Worm (Caenorhabditis elegans) whole organism, L3 larva: ENCODE results near the gene rbx-1.
A peak's percentile ranks its signal among the peaks of the same experiment; 100 is the strongest.

Experiments used
- ZK546.5 ChIP-seq: sonication (generic microtip); optimal IDR thresholded peaks from 2 replicates; lab custom pipeline; 2017; ENCODE audit warnings: missing biosample characterization, missing genetic modification characterization
- aly-2 ChIP-seq: fragments of 150-350 bp; optimal IDR thresholded peaks from 2 replicates; lab custom pipeline; 2014; ENCODE audit warnings: missing biosample characterization, missing genetic modification characterization
- ama-1 ChIP-seq: fragments of 150-350 bp; optimal IDR thresholded peaks from 2 replicates; lab custom pipeline; 2018
- ceh-16 ChIP-seq: sonication (generic microtip); optimal IDR thresholded peaks from 2 replicates; lab custom pipeline; 2017; ENCODE audit warnings: missing biosample characterization, missing genetic modification characterization
- ceh-82 ChIP-seq: fragments of 150-350 bp; optimal IDR thresholded peaks from 2 replicates; lab custom pipeline; 2014; ENCODE audit warnings: missing biosample characterization, missing genetic modification characterization
- ceh-9 ChIP-seq: sonication (generic microtip); optimal IDR thresholded peaks from 2 replicates; lab custom pipeline; 2018; ENCODE audit warnings: missing biosample characterization, missing genetic modification characterization
- egl-5 ChIP-seq: fragments of 150-350 bp; optimal IDR thresholded peaks from 2 replicates; lab custom pipeline; 2017; ENCODE audit warnings: missing biosample characterization, missing genetic modification reagents, missing genetic modification characterization, inconsistent platforms
- elt-1 ChIP-seq: fragments of 150-350 bp; optimal IDR thresholded peaks from 2 replicates; lab custom pipeline; 2014; ENCODE audit warnings: missing biosample characterization, missing genetic modification characterization
- elt-2 ChIP-seq: sonication (generic microtip); optimal IDR thresholded peaks from 2 replicates; lab custom pipeline; 2016; ENCODE audit warnings: missing genetic modification reagents, mild to moderate bottlenecking, missing genetic modification characterization, missing compliant biosample characterization
- elt-3 ChIP-seq, 3 experiments: fragments of 150-350 bp in 1 of 3; sonication (generic microtip) in 2 of 3; optimal IDR thresholded peaks; 2 replicates in 2 of 3; 4 replicates in 1 of 3; lab custom pipeline; 2014 to 2017; ENCODE audit warnings: missing biosample characterization in 3 of 3, missing genetic modification characterization in 3 of 3
- fos-1 ChIP-seq: fragments of 150-350 bp; optimal IDR thresholded peaks from 2 replicates; lab custom pipeline; 2014; ENCODE audit warnings: missing biosample characterization, missing genetic modification characterization
- lin-15B ChIP-seq: fragments of 150-350 bp; optimal IDR thresholded peaks from 2 replicates; lab custom pipeline; 2014; ENCODE audit warnings: missing biosample characterization, missing genetic modification characterization
- lin-39 ChIP-seq: fragments of 150-350 bp; optimal IDR thresholded peaks from 2 replicates; lab custom pipeline; 2018; ENCODE audit warnings: missing biosample characterization, missing genetic modification reagents, missing genetic modification characterization
- lsy-12 ChIP-seq: sonication (generic microtip); optimal IDR thresholded peaks from 2 replicates; lab custom pipeline; 2016; ENCODE audit warnings: mild to moderate bottlenecking, missing genetic modification characterization, missing compliant biosample characterization
- mml-1 ChIP-seq: fragments of 150-350 bp; sonication (generic microtip); optimal IDR thresholded peaks from 3 replicates; lab custom pipeline; 2014; ENCODE audit warnings: missing biosample characterization, missing genetic modification characterization
- nfya-1 ChIP-seq: sonication (generic microtip); optimal IDR thresholded peaks from 2 replicates; lab custom pipeline; 2017; ENCODE audit warnings: missing genetic modification characterization, mild to moderate bottlenecking, missing compliant biosample characterization, antibody characterized with exemption, moderate library complexity; ENCODE audit not compliant: insufficient read depth
- nhr-11 ChIP-seq: fragments of 150-350 bp; optimal IDR thresholded peaks from 2 replicates; lab custom pipeline; 2014; ENCODE audit warnings: missing biosample characterization, missing genetic modification characterization
- nhr-12 ChIP-seq: fragments of 150-350 bp; optimal IDR thresholded peaks from 2 replicates; lab custom pipeline; 2014; ENCODE audit warnings: missing biosample characterization, missing genetic modification characterization
- nhr-23 ChIP-seq: fragments of 150-350 bp; optimal IDR thresholded peaks from 2 replicates; lab custom pipeline; 2014; ENCODE audit warnings: missing biosample characterization, missing genetic modification reagents, missing genetic modification characterization
- nhr-25 ChIP-seq: sonication (generic microtip); optimal IDR thresholded peaks from 2 replicates; lab custom pipeline; 2017; ENCODE audit warnings: missing biosample characterization, missing genetic modification characterization
- nhr-43 ChIP-seq: sonication (generic microtip); optimal IDR thresholded peaks from 2 replicates; lab custom pipeline; 2016; ENCODE audit warnings: mild to moderate bottlenecking, missing genetic modification characterization, missing compliant biosample characterization; ENCODE audit not compliant: poor library complexity, severe bottlenecking
- nhr-76 ChIP-seq: fragments of 150-350 bp; sonication (generic microtip); optimal IDR thresholded peaks from 5 replicates; lab custom pipeline; 2014; ENCODE audit warnings: missing biosample characterization, missing genetic modification characterization
- nhr-77 ChIP-seq: fragments of 150-350 bp; optimal IDR thresholded peaks from 2 replicates; lab custom pipeline; 2014; ENCODE audit warnings: missing biosample characterization, missing genetic modification characterization
- pha-4 ChIP-seq: fragments of 150-350 bp; optimal IDR thresholded peaks from 2 replicates; lab custom pipeline; 2014; ENCODE audit warnings: missing biosample characterization, missing genetic modification reagents, missing genetic modification characterization
- pqm-1 ChIP-seq: fragments of 150-350 bp; optimal IDR thresholded peaks from 2 replicates; lab custom pipeline; 2017; ENCODE audit warnings: missing biosample characterization, missing genetic modification characterization, inconsistent platforms
- skn-1 ChIP-seq: fragments of 150-350 bp; optimal IDR thresholded peaks from 2 replicates; lab custom pipeline; 2014; ENCODE audit warnings: missing biosample characterization, missing genetic modification characterization
- snpc-4 ChIP-seq: fragments of 150-350 bp; optimal IDR thresholded peaks from 2 replicates; lab custom pipeline; 2014; ENCODE audit warnings: missing biosample characterization, missing genetic modification characterization
- tbx-2 ChIP-seq: sonication (generic microtip); optimal IDR thresholded peaks from 2 replicates; lab custom pipeline; 2016; ENCODE audit warnings: mild to moderate bottlenecking, missing genetic modification characterization, missing compliant biosample characterization
- ztf-11 ChIP-seq: fragments of 150-350 bp; optimal IDR thresholded peaks from 2 replicates; lab custom pipeline; 2014; ENCODE audit warnings: missing biosample characterization, missing genetic modification characterization

rbx-1 gene

DNA sequence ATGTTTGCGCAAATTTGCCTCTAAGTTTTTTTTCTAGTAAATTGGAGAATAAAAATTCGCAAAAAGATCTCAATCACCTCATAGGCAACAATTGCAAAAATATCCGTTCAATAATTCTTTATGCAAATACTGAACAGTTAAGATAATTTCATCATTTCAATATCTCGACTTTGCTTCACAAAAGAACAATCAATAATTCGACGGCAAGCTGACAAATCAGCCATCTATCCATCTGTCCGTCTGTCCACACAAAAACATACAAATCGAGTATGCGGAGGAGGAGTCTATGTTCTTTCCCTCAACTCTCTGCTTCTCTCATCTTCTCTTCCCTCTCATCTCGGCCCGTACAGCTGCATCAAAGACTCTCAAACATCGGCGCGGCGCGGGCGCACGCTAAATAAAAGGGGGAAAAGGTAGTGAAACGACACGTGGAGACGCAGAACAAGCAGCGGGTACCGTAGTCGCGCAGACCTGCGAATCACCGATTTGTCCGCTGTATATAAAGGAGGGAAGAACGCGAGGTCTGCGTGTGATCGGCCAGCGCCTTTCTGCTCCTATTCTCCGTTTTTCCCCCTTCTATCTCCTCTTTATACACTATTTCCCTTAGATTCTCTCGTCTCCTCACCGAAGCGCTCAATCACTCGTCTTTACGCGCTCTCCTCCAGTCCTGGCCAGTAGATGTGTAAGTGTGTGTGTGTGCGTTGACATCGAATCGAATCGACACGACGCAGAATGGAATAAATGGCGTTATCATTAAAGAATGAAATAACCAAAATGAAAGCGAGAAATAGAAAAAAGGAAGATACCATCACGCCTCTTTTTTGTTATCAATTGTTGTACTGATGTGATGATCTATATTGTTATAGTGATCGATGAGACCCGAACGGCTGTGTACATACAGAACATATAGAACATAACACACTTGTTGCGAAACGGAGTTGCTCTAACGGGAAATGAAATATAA lies 40.7 kb upstream of the rbx-1 start (continued):
- TF ChIP-seq pqm-1 (tag; lab: Kevin White, UChicago): peak; percentile 90
- no peak for TF ChIP-seq nhr-76 (tag; lab: Kevin White, UChicago)
- no peak for TF ChIP-seq ceh-9 (tag; lab: Kevin White, UChicago)
- TF ChIP-seq pha-4: peak; percentile 82
- TF ChIP-seq ZK546.5: peak; percentile 70
- peak; percentile 93 for TF ChIP-seq nhr-25
- TF ChIP-seq, all 47 proteins: peak for 35

DNA sequence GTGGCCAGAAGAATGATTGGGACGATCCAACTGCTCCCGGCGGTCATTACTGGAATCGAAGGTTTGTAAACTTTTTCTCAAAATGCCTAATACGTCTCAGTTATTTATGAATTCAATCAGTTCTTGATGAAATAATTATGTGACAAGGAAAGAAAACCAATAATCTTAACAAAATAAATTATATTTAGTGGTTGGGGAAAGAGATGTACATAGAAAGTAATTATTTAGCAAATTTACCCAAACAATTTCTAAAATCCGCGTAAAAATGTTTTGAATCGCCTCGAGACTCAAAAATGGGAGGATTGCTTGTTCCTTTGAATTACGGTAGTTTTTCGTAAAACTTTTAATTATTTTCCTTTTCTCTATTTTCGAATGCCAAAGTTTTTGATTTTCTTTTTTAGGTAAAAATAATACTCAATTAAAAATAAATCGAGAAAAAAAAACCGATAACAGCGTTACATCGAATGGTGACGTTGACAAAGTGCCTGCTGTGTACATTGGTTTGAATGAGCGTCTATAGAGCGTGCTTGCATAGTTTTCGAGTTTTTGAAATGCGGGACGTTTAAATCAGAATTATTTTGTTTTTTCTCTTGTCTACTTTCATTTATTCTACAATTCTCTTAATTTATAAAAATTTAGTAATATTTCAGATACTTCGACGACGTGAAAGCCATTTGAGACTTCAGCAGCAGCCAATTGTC lies 39.3 kb upstream of the rbx-1 start, which contains the start of the genes aagr-3 and drap-1:
Gene aagr-3, minus strand, starts transcription at position 51 of the 701 bp plus-strand sequence.
Gene drap-1, plus strand, starts transcription at position 645 of the 701 bp plus-strand sequence.
- TF ChIP-seq ztf-11 (tag; lab: Kevin White, UChicago) (no peak), nhr-23 (tag; lab: Kevin White, UChicago) (peak; percentile 55), pqm-1 (tag; lab: Kevin White, UChicago) (peak; percentile 63), lin-15B (peak; percentile 71), skn-1 (peak; percentile 61), egl-5 (tag; lab: Kevin White, UChicago) (peak; percentile 67), pha-4 (peak; percentile 96), ama-1 (lab: Kevin White, UChicago) (peak; percentile 14), ZK546.5 (no peak), lin-39 (tag; lab: Kevin White, UChicago) (peak; percentile 81), nfya-1 (peak; percentile 88), snpc-4 (peak; percentile 44), elt-3 (tag; optimal IDR thresholded peaks at IDR 0.05; lab: Kevin White, UChicago) (no peak), elt-2 (tag; lab: Kevin White, UChicago) (peak; percentile 68)

DNA sequence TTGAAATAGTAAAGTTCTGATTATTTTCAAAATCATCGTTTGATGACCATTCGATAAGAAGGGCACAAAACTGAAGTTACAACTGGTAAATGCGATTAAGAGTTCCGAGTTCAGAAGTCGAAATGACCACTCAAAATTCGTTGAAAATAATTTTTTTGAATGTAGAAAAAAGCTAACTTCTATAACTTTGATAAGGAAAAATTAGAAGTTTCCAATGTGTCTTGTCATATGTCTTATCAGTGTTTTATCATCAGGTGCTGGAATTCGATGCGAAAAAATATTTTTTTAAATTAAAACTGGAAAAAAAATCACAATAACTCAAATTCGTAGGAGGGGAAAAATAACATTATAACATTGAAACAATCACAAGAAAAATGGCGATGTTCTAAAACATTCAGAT lies 35.4 kb upstream of the rbx-1 start:
- no peak for TF ChIP-seq aly-2 (tag; lab: Kevin White, UChicago)
- peak; percentile 66 for TF ChIP-seq elt-2 (tag; lab: Kevin White, UChicago)
- peak; percentile 20 for TF ChIP-seq pha-4
- TF ChIP-seq pqm-1 (tag; lab: Kevin White, UChicago): peak; percentile 7
- TF ChIP-seq snpc-4: no peak
- TF ChIP-seq tbx-2 (tag; lab: Kevin White, UChicago): no peak
- TF ChIP-seq ceh-82: no peak
- no peak for TF ChIP-seq elt-1
- TF ChIP-seq nhr-77: no peak
- TF ChIP-seq nhr-43: no peak
- no peak for TF ChIP-seq nhr-76 (tag; lab: Kevin White, UChicago)
- no peak for TF ChIP-seq ceh-16
- TF ChIP-seq, all 47 proteins: peak for 3

DNA sequence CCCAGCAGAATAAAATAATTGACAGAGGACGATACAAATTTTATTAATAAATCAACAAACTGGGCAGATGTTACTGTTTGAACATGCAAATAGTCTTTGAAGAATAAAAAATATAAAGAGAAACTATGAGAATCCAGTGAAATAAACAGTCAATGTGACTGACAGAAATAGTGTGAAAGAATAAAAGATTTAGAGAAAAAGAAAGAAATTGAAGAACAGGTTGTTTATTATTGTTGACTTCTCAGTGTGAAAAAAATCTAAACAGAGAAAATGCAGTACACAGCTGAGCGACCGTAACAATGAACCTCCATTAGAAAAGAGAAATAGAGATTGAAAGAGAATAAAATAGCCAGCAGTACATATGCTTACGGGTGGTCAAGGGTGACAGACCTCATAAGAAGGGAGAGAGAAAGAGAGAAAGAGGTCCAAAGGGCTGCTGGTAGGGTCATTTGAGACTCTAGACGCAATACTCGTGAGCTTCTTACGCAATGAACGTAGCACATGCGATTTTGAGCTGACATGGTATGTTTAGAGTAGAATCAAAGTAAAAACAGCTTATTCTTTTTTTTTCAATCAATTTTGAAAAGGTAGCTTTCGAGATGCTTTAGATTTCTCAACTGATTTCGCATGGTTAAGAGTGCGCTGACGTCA lies 33.8 kb upstream of the rbx-1 start, which contains the start of gene slcr-46.3:
Gene slcr-46.3, minus strand, starts transcription at position 86 of the 651 bp plus-strand sequence.
- TF ChIP-seq mml-1 (tag; lab: Kevin White, UChicago) (no peak), pha-4 (peak; percentile 89)

DNA sequence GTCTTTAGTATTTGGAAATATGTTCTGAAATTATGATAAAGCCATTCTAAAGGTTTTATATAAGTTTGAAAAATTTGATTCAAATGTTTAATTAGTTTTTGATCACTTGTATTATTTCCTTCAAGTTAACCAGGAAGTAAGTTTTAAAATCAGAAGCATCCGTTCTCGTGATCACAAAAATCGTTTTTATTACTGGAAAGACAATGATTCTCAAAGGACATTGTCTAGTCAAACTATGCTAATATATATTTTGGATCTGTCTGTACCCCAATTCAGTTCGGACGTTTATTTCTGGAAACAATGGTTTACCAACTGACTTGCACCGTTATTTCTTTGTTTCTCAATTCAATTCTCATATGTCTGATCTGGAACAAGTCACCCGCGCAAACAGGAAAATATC lies 26.1 kb upstream of the rbx-1 start, which contains the start of gene str-188:
Gene str-188, plus strand, starts transcription at position 301 of the 400 bp plus-strand sequence.
- TF ChIP-seq nhr-11 (tag; lab: Kevin White, UChicago): no peak
- no peak for TF ChIP-seq fos-1 (tag; lab: Kevin White, UChicago)
- TF ChIP-seq lin-39 (tag; lab: Kevin White, UChicago): no peak
- TF ChIP-seq mml-1 (tag; lab: Kevin White, UChicago): no peak
- TF ChIP-seq nhr-12: no peak
- TF ChIP-seq lsy-12: no peak
